Fruit fly (Drosophila melanogaster): Measurements from ENCODE around the gene CG9536.

The CG9536 gene

DNA sequence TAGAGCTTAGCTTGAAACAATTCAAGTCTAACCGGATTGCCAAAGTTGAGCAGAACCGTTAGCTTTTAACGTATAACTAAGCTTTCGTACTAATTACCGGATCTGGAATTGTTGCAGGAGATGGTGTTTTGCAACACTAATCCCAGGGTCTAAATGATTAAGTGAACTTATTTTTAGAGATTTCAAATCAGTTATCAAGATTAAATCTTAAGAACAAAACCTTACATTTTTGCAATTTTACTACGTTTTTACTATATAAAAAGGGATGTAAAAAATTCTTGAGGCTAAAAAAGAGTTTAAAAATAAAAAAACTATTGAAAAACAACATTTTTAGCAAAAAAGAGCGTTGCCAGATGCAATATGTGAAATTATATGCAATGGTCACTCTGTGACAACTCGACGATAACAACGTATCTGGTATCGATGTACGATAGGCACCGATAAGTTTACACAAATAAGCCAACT lies 11.9 kb upstream of the CG9536 start, which contains the start of the genes KFase and epsilonCOP (continued):
- TF ChIP-seq CG14860 (GFP tag; IDR thresholded peaks at IDR 0.05; ENCODE audit: partially characterized antibody) (no peak; the same call in 1 of the 3 replicates), HmgZ (tag; optimal IDR thresholded peaks at IDR 0.05) (peak; percentile 45), HLH4C (GFP tag; IDR thresholded peaks at IDR 0.05; ENCODE audit: partially characterized antibody) (peak; percentile 87), Opbp (GFP tag; IDR thresholded peaks at IDR 0.05; ENCODE audit: partially characterized antibody) (peak; percentile 75; the same call in 2 of the 3 replicates), zfh1 (GFP tag; IDR thresholded peaks at IDR 0.05) (no peak), CG13624 (GFP tag; optimal IDR thresholded peaks at IDR 0.05) (peak; percentile 73), crp (GFP tag; optimal IDR thresholded peaks at IDR 0.05) (peak in 1 of 2 experiments; percentile 23), hbn (GFP tag; IDR thresholded peaks at IDR 0.05; ENCODE audit: partially characterized antibody) (peak; percentile 70), Dp (GFP tag; optimal IDR thresholded peaks at IDR 0.05) (peak; percentile 55), CG17829 (tag; optimal IDR thresholded peaks at IDR 0.05) (peak; percentile 74), Dll (GFP tag; IDR thresholded peaks at IDR 0.05; ENCODE audit: partially characterized antibody) (peak; percentile 76; the same call in 3 of the 4 replicates), row (GFP tag; IDR thresholded peaks at IDR 0.05) (peak; percentile 68), HHEX (GFP tag; optimal IDR thresholded peaks at IDR 0.05) (peak; percentile 33), CG13424 (tag; optimal IDR thresholded peaks at IDR 0.05) (peak; percentile 59), grn (GFP tag; optimal IDR thresholded peaks at IDR 0.05) (peak; percentile 75), CG14050 (GFP tag; IDR thresholded peaks at IDR 0.05) (0 out of 3 replicates have a peak, but pooled peaks have one; percentile 26), CG10431 (GFP tag; optimal IDR thresholded peaks at IDR 0.05) (peak; percentile 52), trem (tag; optimal IDR thresholded peaks at IDR 0.05) (peak; percentile 85), NfI (GFP tag; optimal IDR thresholded peaks at IDR 0.05) (peak; percentile 62), CG7372 (GFP tag; IDR thresholded peaks at IDR 0.05) (no peak), jigr1 (GFP tag; IDR thresholded peaks at IDR 0.05) (peak; percentile 59; the same call in 1 of the 3 replicates), CG31441 (GFP tag; IDR thresholded peaks at IDR 0.05) (peak; percentile 64), NK7.1 (GFP tag; optimal IDR thresholded peaks at IDR 0.05) (no peak), Drgx (GFP tag; IDR thresholded peaks at IDR 0.05) (no peak), CG17612 (GFP tag; IDR thresholded peaks at IDR 0.05) (no peak), Hr51 (GFP tag; optimal IDR thresholded peaks at IDR 0.05) (peak; percentile 56 to 61), CrebB (tag; optimal IDR thresholded peaks at IDR 0.05) (peak; percentile 6), Gug (GFP tag; IDR thresholded peaks at IDR 0.05) (no peak; the same call in 3 of the 4 replicates), CG8944 (GFP tag; optimal IDR thresholded peaks at IDR 0.05) (peak; percentile 38), dysf (GFP tag; IDR thresholded peaks at IDR 0.05) (no peak), Adf1 (GFP tag; IDR thresholded peaks at IDR 0.05) (peak; percentile 14; the same call in 1 of the 2 replicates), CG31388 (GFP tag; optimal IDR thresholded peaks at IDR 0.05) (no peak), Poxn (GFP tag; IDR thresholded peaks at IDR 0.05) (no peak), prd (optimal IDR thresholded peaks at IDR 0.05) (no peak), prd (GFP tag; IDR thresholded peaks at IDR 0.05) (peak; percentile 41; the same call in 1 of the 3 replicates), hth (optimal IDR thresholded peaks at IDR 0.05) (no peak), CG4404 (GFP tag; IDR thresholded peaks at IDR 0.05) (peak; percentile 15; the same call in 1 of the 2 replicates), CG13775 (GFP tag; optimal IDR thresholded peaks at IDR 0.05) (peak; percentile 69), dmrt99B (tag; optimal IDR thresholded peaks at IDR 0.05) (peak; percentile 43), dati (GFP tag; IDR thresholded peaks at IDR 0.05) (no peak), ci (GFP tag; IDR thresholded peaks at IDR 0.05) (peak; percentile 56; the same call in 2 of the 3 replicates), CG10209 (GFP tag; optimal IDR thresholded peaks at IDR 0.05) (peak; percentile 41), onecut (GFP tag; IDR thresholded peaks at IDR 0.05) (no peak), corto (GFP tag; optimal IDR thresholded peaks at IDR 0.05) (no peak), phol (tag; optimal IDR thresholded peaks at IDR 0.05) (peak; percentile 73), tap (tag; optimal IDR thresholded peaks at IDR 0.05) (no peak), CG12155 (GFP tag; optimal IDR thresholded peaks at IDR 0.05) (peak; percentile 58), abd-A (tag; optimal IDR thresholded peaks at IDR 0.05) (no peak), ato (GFP tag; IDR thresholded peaks at IDR 0.05; ENCODE audit: partially characterized antibody) (peak; percentile 63; the same call in 1 of the 2 replicates), HLHmδ (GFP tag; optimal IDR thresholded peaks at IDR 0.05) (no peak)
